Worm (Caenorhabditis elegans): ENCODE results near the gene str-177.

ce11 chrV:9168089-9168488 is 30.7 kb downstream of the str-177 start, which contains the start of gene B0222.11:
- TF ChIP-seq med-1 (GFP tag; optimal IDR thresholded peaks at IDR 0.05; ENCODE audit: insufficient read depth) (no peak), flt-1 (GFP tag; IDR thresholded peaks at IDR 0.05) (no peak)
